Fruit fly (Drosophila melanogaster) Kc167 (cell line): ENCODE data around the gene CG13004.

Experiments
- Myc ChIP-seq: fragments of >200 bp; optimal IDR thresholded peaks from 2 replicates; lab custom pipeline; 2017; ENCODE audit warnings: missing external identifiers
- h ChIP-seq: fragments of >200 bp; optimal IDR thresholded peaks from 3 replicates; lab custom pipeline; 2018; ENCODE audit warnings: missing external identifiers
- insv ChIP-seq: fragments of >200 bp; optimal IDR thresholded peaks from 3 replicates; lab custom pipeline; 2018; ENCODE audit warnings: missing external identifiers
- psq ChIP-seq: fragments of >200 bp; optimal IDR thresholded peaks from 2 replicates; lab custom pipeline; 2017; ENCODE audit warnings: missing external identifiers
- ttk ChIP-seq: sonication (Bioruptor generic); optimal IDR thresholded peaks from 2 replicates; lab custom pipeline; 2017; ENCODE audit warnings: missing external identifiers

DNA sequence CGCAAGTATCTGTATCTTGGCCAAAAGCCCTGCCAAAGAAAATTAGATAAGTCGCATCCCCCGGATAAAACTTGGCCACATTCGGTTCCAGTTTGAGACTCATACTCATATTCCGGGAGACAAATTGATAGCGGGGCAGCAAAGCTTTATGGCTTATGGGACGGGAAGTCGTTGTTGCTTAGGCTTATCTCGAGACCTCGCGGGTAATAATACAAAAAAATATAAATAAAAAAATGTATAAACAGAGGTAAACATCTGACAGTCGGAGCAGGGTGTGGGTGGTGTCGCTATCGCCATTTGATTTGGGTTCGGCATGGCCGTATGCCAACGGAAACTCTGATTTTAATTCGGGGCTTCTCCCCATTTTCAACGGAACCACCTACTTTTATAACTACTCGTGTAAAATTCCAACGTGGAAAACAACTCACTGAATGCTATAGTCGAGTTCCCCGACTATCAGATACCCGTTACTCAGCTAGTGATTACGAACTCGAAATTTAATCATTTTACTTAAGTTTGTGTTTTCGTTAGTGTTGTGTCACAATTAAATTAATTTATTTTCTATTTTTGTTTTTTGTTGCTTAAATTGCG is 2.4 kb upstream of the CG13004 start:
- no peak for TF ChIP-seq ttk (lab: Kevin White, UChicago)
- no peak for TF ChIP-seq Myc (lab: Kevin White, UChicago)
- no peak for TF ChIP-seq psq (lab: Kevin White, UChicago)
- TF ChIP-seq insv (lab: Kevin White, UChicago): no peak
- no peak for TF ChIP-seq h
